Fruit fly (Drosophila melanogaster): ENCODE measurements around the gene CG14323.

DNA sequence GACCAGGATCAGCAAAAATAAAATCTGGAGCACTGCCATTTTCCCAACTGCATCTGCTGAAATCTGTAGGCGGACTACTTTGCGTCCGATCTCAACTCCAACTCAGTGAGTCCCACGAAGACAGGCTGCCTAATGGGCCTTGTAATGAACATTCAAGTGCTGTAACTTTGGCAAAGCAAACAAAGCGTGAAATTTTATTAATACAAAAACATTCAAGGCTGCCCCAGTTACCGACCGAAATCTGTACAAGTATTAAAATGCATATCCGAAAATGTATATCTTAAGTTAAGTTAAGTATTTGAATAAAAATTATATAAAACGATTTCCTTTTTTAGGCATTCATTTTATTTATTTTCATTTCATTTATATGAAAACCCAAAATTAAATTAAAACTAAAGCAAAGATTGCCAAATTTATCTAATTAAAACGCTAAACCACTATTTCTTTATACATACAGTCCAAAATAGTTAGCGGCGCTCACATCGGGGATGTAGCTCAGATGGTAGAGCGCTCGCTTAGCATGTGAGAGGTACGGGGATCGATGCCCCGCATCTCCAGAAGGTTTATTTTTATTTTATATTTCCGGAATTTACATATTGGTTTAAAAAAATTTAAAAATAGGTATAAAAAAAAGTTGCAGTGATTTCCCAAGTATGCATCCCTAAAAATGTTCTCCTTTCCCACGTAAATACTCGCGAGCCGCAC, at the start of gene CG14323:
- no peak for TF ChIP-seq psq (optimal IDR thresholded peaks at IDR 0.05)
- TF ChIP-seq insv (optimal IDR thresholded peaks at IDR 0.05): no peak
- no peak for TF ChIP-seq h (optimal IDR thresholded peaks at IDR 0.05)
- TF ChIP-seq Myc (optimal IDR thresholded peaks at IDR 0.05): no peak
